Worm (Caenorhabditis elegans) whole organism, midembryonic: ENCODE results near the gene F53G2.2.

Source experiments
- T22C8.4 ChIP-seq: fragments of 200-800 bp; sonication (Bioruptor generic); IDR thresholded peaks from 2 replicates; pipeline ENCODE4 v1.3.6; 2022; ENCODE audit warnings: missing genetic modification characterization, missing compliant biosample characterization
- cog-1 ChIP-seq: sonication (generic microtip); optimal IDR thresholded peaks from 2 replicates; lab custom pipeline; 2016; ENCODE audit warnings: missing genetic modification characterization, missing compliant biosample characterization
- flt-1 ChIP-seq: fragments of 200-800 bp; sonication (Bioruptor generic); IDR thresholded peaks from 2 replicates; pipeline ENCODE4 v1.3.6; 2022; ENCODE audit warnings: missing genetic modification characterization, missing compliant biosample characterization
- klf-2 ChIP-seq: fragments of 200-800 bp; sonication (Bioruptor generic); conservative IDR thresholded peaks from 2 replicates; pipeline ENCODE4 v1.3.6; 2022; ENCODE audit warnings: missing genetic modification reagents, missing genetic modification characterization, missing compliant biosample characterization
- med-1 ChIP-seq: sonication (generic microtip); optimal IDR thresholded peaks from 2 replicates; lab custom pipeline; 2017; ENCODE audit warnings: missing genetic modification characterization, mild to moderate bottlenecking, missing compliant biosample characterization, antibody characterized with exemption, missing genetic modification reagents; ENCODE audit not compliant: insufficient read depth
- ref-1 ChIP-seq: fragments of 200-800 bp; sonication (Bioruptor generic); conservative IDR thresholded peaks from 2 replicates; pipeline ENCODE4 v1.3.6; 2022; ENCODE audit warnings: missing genetic modification reagents, missing genetic modification characterization, missing compliant biosample characterization
- tab-1 ChIP-seq: fragments of 200-800 bp; sonication (Bioruptor generic); IDR thresholded peaks from 2 replicates; pipeline ENCODE4 v1.3.6; 2022; ENCODE audit warnings: missing genetic modification characterization, missing compliant biosample characterization
- ztf-23 ChIP-seq: fragments of 200-800 bp; sonication (Bioruptor generic); IDR thresholded peaks from 2 replicates; pipeline ENCODE4 v1.3.6; 2022; ENCODE audit warnings: missing genetic modification reagents, missing genetic modification characterization, missing compliant biosample characterization
- ztf-29 ChIP-seq: fragments of 200-800 bp; sonication (Bioruptor generic); IDR thresholded peaks from 2 replicates; pipeline ENCODE4 v1.3.6; 2022; ENCODE audit warnings: missing genetic modification reagents, missing genetic modification characterization, missing compliant biosample characterization

F53G2.2 gene

ce11 chrII:2478543-2478942 lies 3.2 kb upstream of the F53G2.2 start, which contains the start of gene mnat-1:
TSS of gene mnat-1 (minus strand) at chrII:2478643.
- TF ChIP-seq ztf-23 (GFP tag; lab: Robert Waterston, UW), result no peak
- TF ChIP-seq ztf-29 (GFP tag; lab: Robert Waterston, UW), result no peak
- no peak for TF ChIP-seq T22C8.4 (GFP tag; lab: Robert Waterston, UW)
- TF ChIP-seq klf-2 (GFP tag; lab: Robert Waterston, UW), result no peak
- TF ChIP-seq ref-1 (GFP tag; lab: Robert Waterston, UW), result no peak
- no peak for TF ChIP-seq tab-1 (GFP tag; lab: Robert Waterston, UW)
- TF ChIP-seq med-1 (GFP tag; lab: Kevin White, UChicago), result no peak
- no peak for TF ChIP-seq flt-1
- TF ChIP-seq cog-1 (tag; lab: Kevin White, UChicago), result no peak

- TF ChIP-seq ztf-29 (GFP tag; lab: Robert Waterston, UW), result no peak
Observed at ce11 chrII:2479047-2479446, 2.7 kb upstream of the F53G2.2 start, which contains the start of gene F53G2.12. TSS of gene F53G2.12 (minus strand) at chrII:2479090.

- TF ChIP-seq flt-1 (no peak), ref-1 (GFP tag; lab: Robert Waterston, UW) (no peak), tab-1 (GFP tag; lab: Robert Waterston, UW) (no peak), med-1 (GFP tag; lab: Kevin White, UChicago) (no peak), T22C8.4 (GFP tag; lab: Robert Waterston, UW) (no peak), ztf-23 (GFP tag; lab: Robert Waterston, UW) (no peak), ztf-29 (GFP tag; lab: Robert Waterston, UW) (no peak)
Observed at ce11 chrII:2480099-2480498, 1.6 kb upstream of the F53G2.2 start, which contains the start of gene F53G2.3. TSS of gene F53G2.3 (plus strand) at chrII:2480399.

- TF ChIP-seq ztf-29 (GFP tag; lab: Robert Waterston, UW), result no peak
- TF ChIP-seq med-1 (GFP tag; lab: Kevin White, UChicago), result no peak
- no peak for TF ChIP-seq cog-1 (tag; lab: Kevin White, UChicago)
- TF ChIP-seq flt-1, result no peak
- TF ChIP-seq T22C8.4 (GFP tag; lab: Robert Waterston, UW), result no peak
- no peak for TF ChIP-seq klf-2 (GFP tag; lab: Robert Waterston, UW)
- TF ChIP-seq ztf-23 (GFP tag; lab: Robert Waterston, UW), result no peak
- no peak for TF ChIP-seq tab-1 (GFP tag; lab: Robert Waterston, UW)
- TF ChIP-seq ref-1 (GFP tag; lab: Robert Waterston, UW), result no peak
Observed at ce11 chrII:2483507-2483906, 1.8 kb downstream of the F53G2.2 start, which contains the start of gene F53G2.13. TSS of gene F53G2.13 (plus strand) at chrII:2483807.

ce11 chrII:2488386-2488785 lies 6.7 kb downstream of the F53G2.2 start, which contains the start of gene F53G2.1:
TSS of gene F53G2.1 (plus strand) at chrII:2488686.
- no peak for TF ChIP-seq T22C8.4 (GFP tag; lab: Robert Waterston, UW)
- TF ChIP-seq tab-1 (GFP tag; lab: Robert Waterston, UW), result no peak
- TF ChIP-seq med-1 (GFP tag; lab: Kevin White, UChicago), result no peak
- no peak for TF ChIP-seq klf-2 (GFP tag; lab: Robert Waterston, UW)
- TF ChIP-seq ztf-29 (GFP tag; lab: Robert Waterston, UW), result no peak
- no peak for TF ChIP-seq flt-1
- TF ChIP-seq ztf-23 (GFP tag; lab: Robert Waterston, UW), result no peak
- no peak for TF ChIP-seq ref-1 (GFP tag; lab: Robert Waterston, UW)
- TF ChIP-seq cog-1 (tag; lab: Kevin White, UChicago), result no peak

- TF ChIP-seq ztf-23 (GFP tag; lab: Robert Waterston, UW) (no peak), cog-1 (tag; lab: Kevin White, UChicago) (no peak), med-1 (GFP tag; lab: Kevin White, UChicago) (no peak), tab-1 (GFP tag; lab: Robert Waterston, UW) (no peak), ref-1 (GFP tag; lab: Robert Waterston, UW) (no peak), klf-2 (GFP tag; lab: Robert Waterston, UW) (no peak), flt-1 (no peak), ztf-29 (GFP tag; lab: Robert Waterston, UW) (no peak), T22C8.4 (GFP tag; lab: Robert Waterston, UW) (no peak)
Observed at ce11 chrII:2503703-2504430, 22.1 kb downstream of the F53G2.2 start.

ce11 chrII:2504431-2504928 lies 22.8 kb downstream of the F53G2.2 start, which contains the start of gene gbas-1:
TSS of gene gbas-1 (plus strand) at chrII:2504878.
- TF ChIP-seq ztf-23 (GFP tag; lab: Robert Waterston, UW) (no peak), flt-1 (no peak), med-1 (GFP tag; lab: Kevin White, UChicago) (no peak), klf-2 (GFP tag; lab: Robert Waterston, UW) (no peak), ref-1 (GFP tag; lab: Robert Waterston, UW) (no peak), cog-1 (tag; lab: Kevin White, UChicago) (no peak), tab-1 (GFP tag; lab: Robert Waterston, UW) (no peak), ztf-29 (GFP tag; lab: Robert Waterston, UW) (no peak), T22C8.4 (GFP tag; lab: Robert Waterston, UW) (no peak)

ce11 chrII:2518487-2518886 lies 36.8 kb downstream of the F53G2.2 start:
- TF ChIP-seq cog-1 (tag; lab: Kevin White, UChicago), result no peak
- TF ChIP-seq ztf-29 (GFP tag; lab: Robert Waterston, UW), result no peak
- peak; percentile 54; the same call in 1 of the 2 replicates for TF ChIP-seq T22C8.4 (GFP tag; lab: Robert Waterston, UW)

ce11 chrII:2521960-2522359 lies 40.2 kb downstream of the F53G2.2 start, which contains the start of gene bath-13:
TSS of gene bath-13 (minus strand) at chrII:2522060.
- no peak for TF ChIP-seq flt-1
- TF ChIP-seq tab-1 (GFP tag; lab: Robert Waterston, UW), result no peak
- no peak for TF ChIP-seq ref-1 (GFP tag; lab: Robert Waterston, UW)
- TF ChIP-seq T22C8.4 (GFP tag; lab: Robert Waterston, UW), result no peak
- no peak for TF ChIP-seq med-1 (GFP tag; lab: Kevin White, UChicago)
- TF ChIP-seq klf-2 (GFP tag; lab: Robert Waterston, UW), result no peak
- TF ChIP-seq cog-1 (tag; lab: Kevin White, UChicago), result no peak
- TF ChIP-seq ztf-29 (GFP tag; lab: Robert Waterston, UW), result no peak
- TF ChIP-seq ztf-23 (GFP tag; lab: Robert Waterston, UW), result no peak
